Fruit fly (Drosophila melanogaster): Measurements from ENCODE around the gene CG13731.

CG13731 gene

DNA sequence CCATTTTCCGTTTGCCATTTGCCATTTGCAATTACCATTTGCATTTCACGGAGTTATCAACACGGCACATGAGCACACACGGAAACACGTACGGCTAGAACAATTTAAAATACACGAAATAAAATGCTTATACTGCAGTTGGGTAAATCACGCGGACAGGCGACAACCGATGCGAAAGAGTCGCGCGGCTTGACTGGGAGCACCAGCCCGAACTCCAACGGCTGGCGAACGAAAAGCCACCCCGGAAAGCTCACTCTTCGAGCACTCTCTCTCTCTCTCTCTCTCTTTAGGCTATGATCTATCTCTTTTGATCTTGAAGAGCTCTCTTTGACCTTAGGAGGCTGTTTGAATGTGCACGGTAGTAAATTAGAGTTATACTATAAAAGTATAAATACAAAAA lies 32.6 kb upstream of the CG13731 start, which contains the start of gene blot (continued):
- TF ChIP-seq CG9932 (GFP tag; IDR thresholded peaks at IDR 0.05) (no peak), onecut (GFP tag; IDR thresholded peaks at IDR 0.05) (no peak), CG4282 (GFP tag; optimal IDR thresholded peaks at IDR 0.05) (no peak), CG11398 (GFP tag; optimal IDR thresholded peaks at IDR 0.05) (no peak), psq (GFP tag; optimal IDR thresholded peaks at IDR 0.05) (no peak), PHDP (tag; optimal IDR thresholded peaks at IDR 0.05) (no peak), Gug (GFP tag; IDR thresholded peaks at IDR 0.05) (no peak), Drgx (GFP tag; IDR thresholded peaks at IDR 0.05) (peak; percentile 16; the same call in 1 of the 2 replicates), mirr (GFP tag; optimal IDR thresholded peaks at IDR 0.05) (peak; percentile 34), CG31388 (GFP tag; optimal IDR thresholded peaks at IDR 0.05) (no peak), CG6272 (GFP tag; IDR thresholded peaks at IDR 0.05) (no peak), C15 (GFP tag; IDR thresholded peaks at IDR 0.05) (no peak), CG14667 (GFP tag; IDR thresholded peaks at IDR 0.05) (no peak), CG5180 (GFP tag; optimal IDR thresholded peaks at IDR 0.05) (peak; percentile 11), HLH4C (GFP tag; IDR thresholded peaks at IDR 0.05; ENCODE audit: partially characterized antibody) (no peak), Kr (GFP tag; optimal IDR thresholded peaks at IDR 0.05) (no peak), CG12942 (GFP tag; optimal IDR thresholded peaks at IDR 0.05) (no peak), CG7372 (GFP tag; IDR thresholded peaks at IDR 0.05) (no peak), sna (GFP tag; IDR thresholded peaks at IDR 0.05; ENCODE audit: partially characterized antibody) (peak; percentile 63; the same call in 1 of the 2 replicates), Asciz (GFP tag; optimal IDR thresholded peaks at IDR 0.05) (no peak), CG6854 (GFP tag; optimal IDR thresholded peaks at IDR 0.05) (no peak), kah (GFP tag; optimal IDR thresholded peaks at IDR 0.05) (no peak), CG10543 (GFP tag; optimal IDR thresholded peaks at IDR 0.05) (no peak), ranshi (GFP tag; IDR thresholded peaks at IDR 0.05) (peak; percentile 22; the same call in 1 of the 2 replicates), Fer3 (tag; optimal IDR thresholded peaks at IDR 0.05) (no peak), grn (GFP tag; optimal IDR thresholded peaks at IDR 0.05) (no peak), CG33213 (GFP tag; optimal IDR thresholded peaks at IDR 0.05) (no peak), gcm2 (GFP tag; optimal IDR thresholded peaks at IDR 0.05) (no peak), wor (GFP tag; IDR thresholded peaks at IDR 0.05) (no peak), Neu2 (GFP tag; optimal IDR thresholded peaks at IDR 0.05; ENCODE audit: borderline replicate concordance) (no peak), CG7987 (GFP tag; optimal IDR thresholded peaks at IDR 0.05) (no peak), E2f2 (GFP tag; IDR thresholded peaks at IDR 0.05) (no peak), Antp (GFP tag; optimal IDR thresholded peaks at IDR 0.05) (no peak), nau (GFP tag; optimal IDR thresholded peaks at IDR 0.05) (no peak), pzg (GFP tag; optimal IDR thresholded peaks at IDR 0.05) (no peak), CG1832 (GFP tag; optimal IDR thresholded peaks at IDR 0.05) (no peak), Ptx1 (GFP tag; IDR thresholded peaks at IDR 0.05) (no peak), Meics (GFP tag; optimal IDR thresholded peaks at IDR 0.05) (no peak), scrt (GFP tag; optimal IDR thresholded peaks at IDR 0.05) (no peak), dati (GFP tag; IDR thresholded peaks at IDR 0.05) (no peak), pfk (GFP tag; optimal IDR thresholded peaks at IDR 0.05) (no peak), Adf1 (GFP tag; IDR thresholded peaks at IDR 0.05) (no peak), trh (GFP tag; optimal IDR thresholded peaks at IDR 0.05) (no peak), tap (tag; optimal IDR thresholded peaks at IDR 0.05) (no peak), nerfin-2 (GFP tag; IDR thresholded peaks at IDR 0.05; ENCODE audit: partially characterized antibody) (no peak), CG10366 (GFP tag; IDR thresholded peaks at IDR 0.05) (no peak), sisA (GFP tag; IDR thresholded peaks at IDR 0.05) (no peak), Atf3 (GFP tag; optimal IDR thresholded peaks at IDR 0.05) (no peak), E2f1 (GFP tag; IDR thresholded peaks at IDR 0.05) (no peak), disco-r (GFP tag; optimal IDR thresholded peaks at IDR 0.05) (no peak), CG15479 (GFP tag; optimal IDR thresholded peaks at IDR 0.05) (no peak), CG34376 (GFP tag; optimal IDR thresholded peaks at IDR 0.05) (no peak)
